Fruit fly (Drosophila melanogaster) whole organism, embryonic: Measurements from ENCODE around the gene PGAP2.
A peak's percentile ranks its signal among the peaks of the same experiment; 100 is the strongest.

Experiments
- ATbp ChIP-seq: fragments of 200-800 bp; sonication (Bioruptor generic); optimal IDR thresholded peaks from 2 replicates; lab custom pipeline; 2017; ENCODE audit warnings: missing biosample characterization, mild to moderate bottlenecking, missing genetic modification characterization, missing genetic modification reagents
- Abd-B ChIP-seq: fragments of 200-800 bp; sonication (Bioruptor generic); optimal IDR thresholded peaks from 2 replicates; lab custom pipeline; 2018; ENCODE audit warnings: missing biosample characterization, mild to moderate bottlenecking, missing genetic modification characterization, moderate library complexity
- BEAF-32 ChIP-seq: fragments of 200-800 bp; sonication (Bioruptor generic); optimal IDR thresholded peaks from 3 replicates; lab custom pipeline; 2017; ENCODE audit warnings: missing biosample characterization, missing genetic modification characterization, mild to moderate bottlenecking, moderate library complexity, missing genetic modification reagents
- CG10147 ChIP-seq: fragments of 200-800 bp; sonication (Bioruptor generic); optimal IDR thresholded peaks from 2 replicates; lab custom pipeline; 2019; ENCODE audit warnings: missing biosample characterization, mild to moderate bottlenecking, missing genetic modification characterization, moderate library complexity
- CG10267 ChIP-seq: fragments of 200-800 bp; sonication (Bioruptor generic); optimal IDR thresholded peaks from 2 replicates; lab custom pipeline; 2018; ENCODE audit warnings: missing biosample characterization, mild to moderate bottlenecking, missing genetic modification characterization, moderate library complexity
- CG10321 ChIP-seq: fragments of 200-800 bp; sonication (Bioruptor generic); IDR thresholded peaks from 2 replicates; pipeline ENCODE4 v1.3.6; 2022; ENCODE audit warnings: missing biosample characterization, missing genetic modification characterization
- CG11696 ChIP-seq: fragments of 200-800 bp; sonication (Bioruptor generic); IDR thresholded peaks from 2 replicates; pipeline ENCODE4 v1.3.6; 2022; ENCODE audit warnings: missing biosample characterization, missing genetic modification characterization
- CG12155 ChIP-seq: fragments of 200-800 bp; sonication (Bioruptor generic); optimal IDR thresholded peaks from 3 replicates; lab custom pipeline; 2016; ENCODE audit warnings: missing biosample characterization, missing genetic modification characterization
- CG12219 ChIP-seq: fragments of 200-800 bp; sonication (Bioruptor generic); optimal IDR thresholded peaks from 3 replicates; lab custom pipeline; 2018; ENCODE audit warnings: missing biosample characterization, mild to moderate bottlenecking, missing genetic modification characterization
- CG12236 ChIP-seq: fragments of 200-800 bp; sonication (Bioruptor generic); optimal IDR thresholded peaks from 2 replicates; lab custom pipeline; 2016; ENCODE audit warnings: missing biosample characterization, missing genetic modification characterization
- CG1233 ChIP-seq: fragments of 200-800 bp; sonication (Bioruptor generic); optimal IDR thresholded peaks from 4 replicates; lab custom pipeline; 2018; ENCODE audit warnings: missing biosample characterization, mild to moderate bottlenecking, missing genetic modification characterization
- CG13123 ChIP-seq: fragments of 200-800 bp; sonication (Bioruptor generic); optimal IDR thresholded peaks from 2 replicates; lab custom pipeline; 2016; ENCODE audit warnings: missing biosample characterization, missing genetic modification characterization
- CG13287 ChIP-seq: fragments of 200-800 bp; sonication (Bioruptor generic); IDR thresholded peaks from 2 replicates; pipeline ENCODE4 v1.3.6; 2022; ENCODE audit warnings: missing biosample characterization, missing genetic modification characterization; ENCODE audit not compliant: partially characterized antibody
- CG16863 ChIP-seq: fragments of 200-800 bp; sonication (Bioruptor generic); optimal IDR thresholded peaks from 3 replicates; lab custom pipeline; 2016; ENCODE audit warnings: missing biosample characterization, missing genetic modification characterization
- CG17568 ChIP-seq: fragments of 200-800 bp; sonication (Bioruptor generic); optimal IDR thresholded peaks from 2 replicates; lab custom pipeline; 2018; ENCODE audit warnings: missing biosample characterization, mild to moderate bottlenecking, missing genetic modification characterization, moderate library complexity
- CG18599 ChIP-seq: fragments of 200-800 bp; sonication (Bioruptor generic); optimal IDR thresholded peaks from 3 replicates; lab custom pipeline; 2017; ENCODE audit warnings: missing biosample characterization, missing genetic modification characterization, mild to moderate bottlenecking, moderate library complexity, missing genetic modification reagents
- CG2712 ChIP-seq: fragments of 200-800 bp; optimal IDR thresholded peaks from 3 replicates; lab custom pipeline; 2019; ENCODE audit warnings: missing biosample characterization, mild to moderate bottlenecking, missing genetic modification characterization, moderate library complexity
- CG30431 ChIP-seq: fragments of 200-800 bp; sonication (Bioruptor generic); optimal IDR thresholded peaks from 2 replicates; lab custom pipeline; 2017; ENCODE audit warnings: missing biosample characterization, missing genetic modification characterization
- CG32772 ChIP-seq: fragments of 200-800 bp; sonication (Bioruptor generic); IDR thresholded peaks from 2 replicates; pipeline ENCODE4 v1.3.6; 2022; ENCODE audit warnings: missing biosample characterization, missing genetic modification characterization
- CG3838 ChIP-seq: fragments of 200-800 bp; sonication (Bioruptor generic); optimal IDR thresholded peaks from 3 replicates; lab custom pipeline; 2016; ENCODE audit warnings: missing biosample characterization, missing genetic modification characterization
- CG3847 ChIP-seq: fragments of 200-800 bp; sonication (Bioruptor generic); IDR thresholded peaks from 2 replicates; pipeline ENCODE4 v1.3.6; 2022; ENCODE audit warnings: missing biosample characterization, missing genetic modification characterization
- CG4730 ChIP-seq: fragments of 200-800 bp; sonication (Bioruptor generic); IDR thresholded peaks from 2 replicates; pipeline ENCODE4 v1.3.6; 2022; ENCODE audit warnings: missing biosample characterization, missing genetic modification characterization
- CG8089 ChIP-seq: fragments of 200-800 bp; sonication (Bioruptor generic); optimal IDR thresholded peaks from 3 replicates; lab custom pipeline; 2016; ENCODE audit warnings: missing biosample characterization, missing genetic modification characterization
- CG9609 ChIP-seq: fragments of 200-800 bp; sonication (Bioruptor generic); optimal IDR thresholded peaks from 3 replicates; lab custom pipeline; 2016; ENCODE audit warnings: missing biosample characterization, missing genetic modification characterization
- CG9817 ChIP-seq: fragments of 200-800 bp; sonication (Bioruptor generic); optimal IDR thresholded peaks from 2 replicates; lab custom pipeline; 2018; ENCODE audit warnings: missing biosample characterization, mild to moderate bottlenecking, missing genetic modification characterization, moderate library complexity
- CG9932 ChIP-seq: fragments of 200-800 bp; sonication (Bioruptor generic); IDR thresholded peaks from 2 replicates; pipeline ENCODE4 v1.3.6; 2022; ENCODE audit warnings: missing biosample characterization, missing genetic modification characterization
- Camta ChIP-seq: fragments of 200-800 bp; sonication (Bioruptor generic); optimal IDR thresholded peaks from 2 replicates; lab custom pipeline; 2016; ENCODE audit warnings: missing biosample characterization, missing genetic modification characterization
- E2f1 ChIP-seq: fragments of 200-800 bp; sonication (Bioruptor generic); IDR thresholded peaks from 2 replicates; pipeline ENCODE4 v1.3.6; 2022; ENCODE audit warnings: missing biosample characterization, missing genetic modification characterization
- Hmr ChIP-seq: fragments of 200-800 bp; sonication (Bioruptor generic); optimal IDR thresholded peaks from 3 replicates; lab custom pipeline; 2017; ENCODE audit warnings: mild to moderate bottlenecking, missing biosample characterization, missing genetic modification reagents, missing genetic modification characterization
- Lhr ChIP-seq: fragments of 200-800 bp; sonication (Bioruptor generic); optimal IDR thresholded peaks from 3 replicates; lab custom pipeline; 2017; ENCODE audit warnings: mild to moderate bottlenecking, missing biosample characterization, missing genetic modification reagents, missing genetic modification characterization
- Meics ChIP-seq: fragments of 200-800 bp; sonication (Bioruptor generic); optimal IDR thresholded peaks from 2 replicates; lab custom pipeline; 2017; ENCODE audit warnings: missing biosample characterization, mild to moderate bottlenecking, missing genetic modification characterization
- Neu2 ChIP-seq: fragments of 200-800 bp; sonication (Bioruptor generic); optimal IDR thresholded peaks from 3 replicates; lab custom pipeline; 2016; ENCODE audit warnings: missing biosample characterization, missing genetic modification characterization, borderline replicate concordance
- PHDP ChIP-seq: fragments of 200-800 bp; sonication (Bioruptor generic); optimal IDR thresholded peaks from 3 replicates; lab custom pipeline; 2018; ENCODE audit warnings: missing biosample characterization, mild to moderate bottlenecking, missing genetic modification characterization, moderate library complexity
- Ptx1 ChIP-seq: fragments of 200-800 bp; sonication (Bioruptor generic); IDR thresholded peaks from 2 replicates; pipeline ENCODE4 v1.3.6; 2022; ENCODE audit warnings: missing biosample characterization, missing genetic modification characterization
- TFAM ChIP-seq: fragments of 200-800 bp; sonication (Bioruptor generic); optimal IDR thresholded peaks from 2 replicates; lab custom pipeline; 2017; ENCODE audit warnings: missing biosample characterization, missing genetic modification characterization, inconsistent platforms
- cato ChIP-seq: fragments of 200-800 bp; sonication (Bioruptor generic); optimal IDR thresholded peaks from 2 replicates; lab custom pipeline; 2016; ENCODE audit warnings: missing biosample characterization, missing genetic modification characterization, borderline replicate concordance
- ci ChIP-seq: fragments of 200-800 bp; sonication (Bioruptor generic); IDR thresholded peaks from 3 replicates; pipeline ENCODE4 v1.3.6; 2022; ENCODE audit warnings: missing biosample characterization, missing genetic modification characterization
- dmrt99B ChIP-seq: fragments of 200-800 bp; sonication (Bioruptor generic); optimal IDR thresholded peaks from 2 replicates; lab custom pipeline; 2018; ENCODE audit warnings: missing biosample characterization, mild to moderate bottlenecking, missing genetic modification characterization, moderate library complexity
- dysf ChIP-seq: fragments of 200-800 bp; sonication (Bioruptor generic); IDR thresholded peaks from 3 replicates; pipeline ENCODE4 v1.3.6; 2022; ENCODE audit warnings: missing biosample characterization, missing genetic modification characterization
- gsb-n ChIP-seq: fragments of 200-800 bp; sonication (Bioruptor generic); optimal IDR thresholded peaks from 3 replicates; lab custom pipeline; 2018; ENCODE audit warnings: missing biosample characterization, mild to moderate bottlenecking, missing genetic modification characterization
- h ChIP-seq: fragments of >200 bp; optimal IDR thresholded peaks from 2 replicates; lab custom pipeline; 2017
- jing ChIP-seq: fragments of 200-800 bp; sonication (Bioruptor generic); optimal IDR thresholded peaks from 2 replicates; lab custom pipeline; 2018; ENCODE audit warnings: missing biosample characterization, mild to moderate bottlenecking, missing genetic modification characterization
- kah ChIP-seq: fragments of 200-800 bp; sonication (Bioruptor generic); optimal IDR thresholded peaks from 2 replicates; lab custom pipeline; 2018; ENCODE audit warnings: missing biosample characterization, mild to moderate bottlenecking, missing genetic modification characterization
- kay ChIP-seq: fragments of 200-800 bp; sonication (Bioruptor generic); optimal IDR thresholded peaks from 2 replicates; lab custom pipeline; 2016; ENCODE audit warnings: missing biosample characterization, missing genetic modification characterization
- lbe ChIP-seq: fragments of 200-800 bp; sonication (Bioruptor generic); optimal IDR thresholded peaks from 2 replicates; lab custom pipeline; 2016; ENCODE audit warnings: missing biosample characterization, mild to moderate bottlenecking, missing genetic modification characterization
- odd ChIP-seq: fragments of 200-800 bp; sonication (Bioruptor generic); optimal IDR thresholded peaks from 2 replicates; lab custom pipeline; 2017; ENCODE audit warnings: missing biosample characterization, mild to moderate bottlenecking, missing genetic modification characterization
- pros ChIP-seq: fragments of 200-800 bp; sonication (Bioruptor generic); optimal IDR thresholded peaks from 3 replicates; lab custom pipeline; 2019; ENCODE audit warnings: missing biosample characterization, mild to moderate bottlenecking, missing genetic modification characterization, moderate library complexity
- ssp ChIP-seq: fragments of 200-800 bp; sonication (Bioruptor generic); IDR thresholded peaks from 2 replicates; pipeline ENCODE4 v1.3.6; 2022; ENCODE audit warnings: missing biosample characterization, missing genetic modification characterization
- vvl ChIP-seq: fragments of 200-800 bp; sonication (Bioruptor generic); IDR thresholded peaks from 2 replicates; pipeline ENCODE4 v1.3.6; 2022; ENCODE audit warnings: missing biosample characterization, missing genetic modification characterization

PGAP2 gene

DNA sequence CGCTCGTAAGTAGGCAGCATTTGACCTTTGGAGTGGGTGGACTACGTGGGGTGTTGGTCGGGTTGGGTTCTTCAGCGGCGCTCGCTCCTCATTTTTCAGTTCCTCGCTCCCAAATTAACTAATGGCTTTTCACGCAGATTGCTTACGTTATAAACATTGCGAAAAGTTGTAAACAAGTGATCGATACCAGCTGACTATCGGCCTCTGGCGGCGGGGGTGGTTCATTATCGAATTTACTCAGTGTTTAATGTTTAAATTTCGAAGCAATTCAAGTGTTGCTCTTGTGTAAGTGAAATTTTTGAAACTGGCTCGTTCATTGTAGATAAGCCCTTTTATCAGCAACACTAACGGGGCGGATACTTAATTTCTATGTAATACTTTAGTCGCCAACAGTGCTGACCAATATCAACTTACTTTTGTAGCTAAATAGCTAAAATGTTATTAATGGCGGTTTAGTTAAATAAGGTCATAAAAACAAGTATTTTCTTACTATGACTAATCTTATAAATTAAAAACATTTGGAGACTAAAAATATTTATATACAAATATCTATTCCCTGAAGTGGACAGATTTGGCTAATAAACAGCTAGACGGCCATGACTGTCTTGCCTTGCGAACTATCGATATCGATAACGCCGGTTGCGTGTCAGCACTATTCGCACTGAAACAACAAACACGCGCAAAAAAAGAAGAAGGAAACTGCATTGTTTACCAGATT lies at the start of gene PGAP2, which contains the start of gene Clp (continued):
- TF ChIP-seq lbe (GFP tag; lab: Kevin White, UChicago), result peak; percentile 41
- peak; percentile 6 for TF ChIP-seq ATbp (GFP tag; lab: Kevin White, UChicago)
- TF ChIP-seq CG9609, result peak; percentile 35
- TF ChIP-seq CG4730, result peak; percentile 65
- TF ChIP-seq jing (GFP tag; lab: Kevin White, UChicago), result no peak
- peak; percentile 74 for TF ChIP-seq CG1233 (GFP tag; lab: Kevin White, UChicago)
- TF ChIP-seq CG3838 (GFP tag; lab: Kevin White, UChicago), result no peak
- TF ChIP-seq Lhr, result peak; percentile 52
- peak; percentile 33 for TF ChIP-seq Camta (GFP tag; lab: Kevin White, UChicago)
- TF ChIP-seq CG2712 (tag; lab: Kevin White, UChicago), result peak; percentile 85
- no peak for TF ChIP-seq pros (GFP tag; lab: Kevin White, UChicago)
- TF ChIP-seq CG17568 (GFP tag; lab: Kevin White, UChicago), result no peak
- peak; percentile 64 for TF ChIP-seq Hmr (GFP tag; lab: Kevin White, UChicago)
- TF ChIP-seq TFAM (GFP tag; lab: Kevin White, UChicago), result no peak
- peak; percentile 62 for TF ChIP-seq cato
- TF ChIP-seq CG13287, result peak; percentile 70; the same call in 1 of the 2 replicates
- peak; percentile 67 for TF ChIP-seq PHDP (tag; lab: Kevin White, UChicago)
- TF ChIP-seq CG11696 (GFP tag; lab: Robert Waterston, UW), result no peak
- TF ChIP-seq CG3847 (GFP tag; lab: Robert Waterston, UW), result peak; percentile 79
- no peak for TF ChIP-seq CG12219 (GFP tag; lab: Kevin White, UChicago)
- peak; percentile 70 for TF ChIP-seq CG10267
- TF ChIP-seq gsb-n, result no peak
- peak; percentile 67 for TF ChIP-seq CG18599 (GFP tag; lab: Kevin White, UChicago)
- no peak for TF ChIP-seq CG8089 (GFP tag; lab: Kevin White, UChicago)
- no peak for TF ChIP-seq CG16863
- no peak for TF ChIP-seq dmrt99B
- TF ChIP-seq h (lab: Kevin White, UChicago), result no peak
- peak; percentile 66 for TF ChIP-seq Meics (GFP tag; lab: Kevin White, UChicago)
- TF ChIP-seq CG32772 (GFP tag; lab: Robert Waterston, UW), result peak; percentile 76
- TF ChIP-seq ci (GFP tag; lab: Robert Waterston, UW), result peak; percentile 69; the same call in 2 of the 3 replicates
- peak; percentile 79 for TF ChIP-seq Abd-B
- TF ChIP-seq kay (GFP tag; lab: Kevin White, UChicago), result peak; percentile 43
- no peak for TF ChIP-seq CG10321 (GFP tag; lab: Robert Waterston, UW)
- peak; percentile 77 for TF ChIP-seq BEAF-32 (GFP tag; lab: Kevin White, UChicago)
- TF ChIP-seq vvl (GFP tag; lab: Robert Waterston, UW), result peak; percentile 79
- peak; percentile 38 for TF ChIP-seq CG13123
- TF ChIP-seq kah (GFP tag; lab: Kevin White, UChicago), result no peak
- peak; percentile 33 for TF ChIP-seq Neu2 (GFP tag; lab: Kevin White, UChicago)
- TF ChIP-seq CG30431, result peak; percentile 19
- TF ChIP-seq CG12155, result peak; percentile 73
- TF ChIP-seq CG9817 (tag; lab: Kevin White, UChicago), result peak; percentile 83
- TF ChIP-seq odd (GFP tag; lab: Kevin White, UChicago), result no peak
- TF ChIP-seq CG10147 (GFP tag; lab: Kevin White, UChicago), result peak; percentile 38
- TF ChIP-seq CG12236 (GFP tag; lab: Kevin White, UChicago), result no peak
- TF ChIP-seq E2f1 (GFP tag; lab: Robert Waterston, UW), result peak; percentile 80
- peak; percentile 68 for TF ChIP-seq ssp (GFP tag; lab: Robert Waterston, UW)
- peak; percentile 89 for TF ChIP-seq Ptx1 (GFP tag; lab: Robert Waterston, UW)
- peak; percentile 85 for TF ChIP-seq CG9932 (GFP tag; lab: Robert Waterston, UW)
- TF ChIP-seq dysf (GFP tag; lab: Robert Waterston, UW), result peak; percentile 81
